Worm (Caenorhabditis elegans) whole organism, L4/young adult: ENCODE measurements around the gene pqn-96.

Source experiments
- dao-5 ChIP-seq: sonication (generic microtip); optimal IDR thresholded peaks from 2 replicates; lab custom pipeline; 2016; ENCODE audit warnings: missing genotype, missing genetic modification characterization, moderate library complexity, missing compliant biosample characterization
- him-1 ChIP-seq: sonication (generic microtip); optimal IDR thresholded peaks from 2 replicates; lab custom pipeline; 2016; ENCODE audit warnings: missing genotype, missing genetic modification reagents, missing genetic modification characterization, missing compliant biosample characterization

DNA sequence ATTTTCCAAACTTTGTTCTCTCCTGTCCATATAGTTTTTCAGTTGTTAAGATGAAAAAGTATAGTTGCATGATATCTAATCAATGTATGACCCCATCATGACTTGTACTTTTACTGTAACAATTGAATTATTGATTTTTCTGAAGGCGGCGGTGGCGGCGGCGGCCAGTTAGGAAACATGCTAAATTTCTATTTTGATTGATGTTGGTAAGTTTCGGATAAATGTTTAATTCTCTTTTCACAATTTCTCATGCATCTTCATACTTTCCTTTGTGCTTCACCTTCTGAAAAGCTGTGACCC lies 21.3 kb downstream of the pqn-96 start, which contains the start of gene sor-1:
- TF ChIP-seq him-1 (tag; lab: Kevin White, UChicago) (no peak), dao-5 (tag; lab: Kevin White, UChicago) (no peak)
